Worm (Caenorhabditis elegans): ENCODE data around the gene C05C10.3.

DNA sequence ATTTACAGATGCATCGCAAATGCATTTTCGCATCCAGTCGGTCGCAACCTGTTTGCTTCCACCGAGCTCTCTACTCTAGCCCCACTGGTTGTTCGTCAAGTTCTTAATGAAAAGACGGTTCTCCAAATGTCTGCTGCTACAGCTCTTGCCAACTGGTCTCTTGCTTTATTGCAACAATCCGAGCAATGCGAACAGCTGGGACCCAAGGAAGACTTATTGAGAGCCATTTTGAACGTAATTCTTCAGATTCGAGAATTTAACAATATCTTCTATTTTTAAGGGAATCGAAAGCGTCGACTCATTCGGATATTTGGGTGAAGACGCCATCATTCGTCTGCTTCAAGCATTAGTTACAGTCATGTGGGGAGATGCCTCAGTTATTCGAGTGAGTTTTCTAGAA, 6.6 kb upstream of the C05C10.3 start:
- TF ChIP-seq ref-1 (GFP tag; conservative IDR thresholded peaks at IDR 0.05) (no peak), ztf-29 (GFP tag; IDR thresholded peaks at IDR 0.05) (no peak)

Data from whole organism, midembryonic.